Fruit fly (Drosophila melanogaster): ENCODE results near the gene CG44325.

Gene CG44325

dm6 chrX:9060078-9060477 lies 18.2 kb downstream of the CG44325 start (continued):
- TF ChIP-seq her (GFP tag; optimal IDR thresholded peaks at IDR 0.05) (no peak), bsh (GFP tag; optimal IDR thresholded peaks at IDR 0.05) (peak; percentile 77 to 86), ems (GFP tag; optimal IDR thresholded peaks at IDR 0.05) (peak; percentile 61), psq (GFP tag; optimal IDR thresholded peaks at IDR 0.05) (no peak), tna (GFP tag; IDR thresholded peaks at IDR 0.05; ENCODE audit: partially characterized antibody) (no peak), ind (GFP tag; optimal IDR thresholded peaks at IDR 0.05) (peak; percentile 61), CG17328 (GFP tag; IDR thresholded peaks at IDR 0.05) (peak; percentile 81), sd (tag; optimal IDR thresholded peaks at IDR 0.05) (peak; percentile 62), crc (GFP tag; optimal IDR thresholded peaks at IDR 0.05) (no peak), fru (optimal IDR thresholded peaks at IDR 0.05) (no peak), hbn (GFP tag; IDR thresholded peaks at IDR 0.05; ENCODE audit: partially characterized antibody) (no peak), CG15269 (tag; optimal IDR thresholded peaks at IDR 0.05) (peak; percentile 91), aop (GFP tag; IDR thresholded peaks at IDR 0.05) (no peak), br (optimal IDR thresholded peaks at IDR 0.05) (no peak), yki (optimal IDR thresholded peaks at IDR 0.05) (no peak), crol (GFP tag; IDR thresholded peaks at IDR 0.05) (no peak), Deaf1 (tag; optimal IDR thresholded peaks at IDR 0.05) (no peak), CG7745 (tag; optimal IDR thresholded peaks at IDR 0.05) (no peak), dmrt11E (tag; optimal IDR thresholded peaks at IDR 0.05) (peak; percentile 43), CG10654 (GFP tag; optimal IDR thresholded peaks at IDR 0.05) (peak; percentile 58), gce (GFP tag; IDR thresholded peaks at IDR 0.05) (peak; percentile 46; the same call in 1 of the 3 replicates), CG8359 (GFP tag; optimal IDR thresholded peaks at IDR 0.05; ENCODE audit: borderline replicate concordance) (no peak), ranshi (GFP tag; IDR thresholded peaks at IDR 0.05) (peak; percentile 80), CG15073 (GFP tag; optimal IDR thresholded peaks at IDR 0.05) (no peak), CG34224 (GFP tag; IDR thresholded peaks at IDR 0.05; ENCODE audit: partially characterized antibody) (no peak), Abd-B (GFP tag; optimal IDR thresholded peaks at IDR 0.05) (no peak), grn (GFP tag; optimal IDR thresholded peaks at IDR 0.05) (no peak), otp (GFP tag; IDR thresholded peaks at IDR 0.05) (peak; percentile 57; the same call in 1 of the 3 replicates), wek (GFP tag; optimal IDR thresholded peaks at IDR 0.05) (peak; percentile 26), dimm (GFP tag; IDR thresholded peaks at IDR 0.05) (peak; percentile 39; the same call in 1 of the 2 replicates), CG9727 (GFP tag; optimal IDR thresholded peaks at IDR 0.05) (peak; percentile 49), nau (GFP tag; optimal IDR thresholded peaks at IDR 0.05) (no peak), pzg (GFP tag; optimal IDR thresholded peaks at IDR 0.05) (no peak), trem (tag; optimal IDR thresholded peaks at IDR 0.05) (peak; percentile 48), btn (GFP tag; optimal IDR thresholded peaks at IDR 0.05) (no peak), CG16863 (GFP tag; optimal IDR thresholded peaks at IDR 0.05) (peak; percentile 44), Asciz (GFP tag; optimal IDR thresholded peaks at IDR 0.05) (peak; percentile 51), crp (GFP tag; optimal IDR thresholded peaks at IDR 0.05) (peak in 1 of 2 experiments; percentile 21), CG13894 (tag; optimal IDR thresholded peaks at IDR 0.05) (no peak), Sin3A (optimal IDR thresholded peaks at IDR 0.05) (no peak), slou (GFP tag; optimal IDR thresholded peaks at IDR 0.05) (no peak), bigmax (GFP tag; optimal IDR thresholded peaks at IDR 0.05) (no peak), ara (GFP tag; IDR thresholded peaks at IDR 0.05) (peak; percentile 34; the same call in 1 of the 2 replicates), ab (GFP tag; optimal IDR thresholded peaks at IDR 0.05) (peak; percentile 12), Max (GFP tag; optimal IDR thresholded peaks at IDR 0.05) (peak; percentile 20), CG17186 (GFP tag; optimal IDR thresholded peaks at IDR 0.05) (no peak), CG2116 (GFP tag; optimal IDR thresholded peaks at IDR 0.05) (peak; percentile 6), Dip3 (GFP tag; optimal IDR thresholded peaks at IDR 0.05) (peak; percentile 37), Sry-δ (GFP tag; optimal IDR thresholded peaks at IDR 0.05) (no peak), kah (GFP tag; optimal IDR thresholded peaks at IDR 0.05) (peak; percentile 61), gcm (GFP tag; optimal IDR thresholded peaks at IDR 0.05) (peak; percentile 79), Sox102F (GFP tag; optimal IDR thresholded peaks at IDR 0.05) (peak; percentile 89)

Data from whole organism, embryonic.